Fruit fly (Drosophila melanogaster) whole organism, wandering third instar larva: ENCODE measurements around the gene SrpRalpha.

Source experiments
- Abd-B ChIP-seq: fragments of >200 bp; optimal IDR thresholded peaks from 2 replicates; lab custom pipeline; 2017; ENCODE audit warnings: missing biosample characterization, missing genetic modification characterization
- CG32264 ChIP-seq: fragments of 200-800 bp; sonication (Bioruptor generic); optimal IDR thresholded peaks from 2 replicates; lab custom pipeline; 2016; ENCODE audit warnings: missing biosample characterization, missing genetic modification characterization
- CG9705 ChIP-seq: fragments of 200-800 bp; sonication (Bioruptor generic); optimal IDR thresholded peaks from 2 replicates; lab custom pipeline; 2018; ENCODE audit warnings: missing biosample characterization, mild to moderate bottlenecking, missing genetic modification characterization
- CrebA ChIP-seq: fragments of 200-800 bp; sonication (Bioruptor generic); optimal IDR thresholded peaks from 2 replicates; lab custom pipeline; 2016; ENCODE audit warnings: missing biosample characterization, mild to moderate bottlenecking, missing genetic modification characterization, borderline replicate concordance
- Dfd ChIP-seq: fragments of >200 bp; optimal IDR thresholded peaks from 2 replicates; lab custom pipeline; 2017; ENCODE audit warnings: missing biosample characterization, missing genetic modification characterization
- Dif ChIP-seq: fragments of 200-275, 200-300 bp; sonication (Bioruptor generic); optimal IDR thresholded peaks from 2 replicates; lab custom pipeline; 2018; ENCODE audit warnings: missing biosample characterization, missing genetic modification characterization; ENCODE audit not compliant: partially characterized antibody
- GATAd ChIP-seq: sonication (Bioruptor generic); optimal IDR thresholded peaks from 2 replicates; lab custom pipeline; 2016; ENCODE audit warnings: missing biosample characterization, missing genetic modification characterization
- HLH106 ChIP-seq: fragments of 200-800 bp; optimal IDR thresholded peaks from 3 replicates; lab custom pipeline; 2019; ENCODE audit warnings: missing biosample characterization, mild to moderate bottlenecking, missing genetic modification characterization, moderate library complexity
- Hnf4 ChIP-seq: fragments of 200-800 bp; sonication (Bioruptor generic); optimal IDR thresholded peaks from 2 replicates; lab custom pipeline; 2016; ENCODE audit warnings: missing biosample characterization, mild to moderate bottlenecking, missing genetic modification characterization
- Hr78 ChIP-seq: fragments of >200 bp; optimal IDR thresholded peaks from 2 replicates; lab custom pipeline; 2017; ENCODE audit warnings: missing biosample characterization, missing genetic modification characterization
- Hr83 ChIP-seq: fragments of 200-300 bp; sonication (Bioruptor generic); optimal IDR thresholded peaks from 2 replicates; lab custom pipeline; 2016; ENCODE audit warnings: missing biosample characterization, mild to moderate bottlenecking, missing genetic modification characterization, moderate library complexity; ENCODE audit not compliant: poor library complexity, severe bottlenecking
- Jra ChIP-seq: sonication (Bioruptor generic); optimal IDR thresholded peaks from 2 replicates; lab custom pipeline; 2016; ENCODE audit warnings: missing biosample characterization, missing genetic modification characterization
- Mio ChIP-seq: sonication (Bioruptor generic); optimal IDR thresholded peaks from 2 replicates; lab custom pipeline; 2016; ENCODE audit warnings: missing biosample characterization, missing genetic modification characterization
- Myc ChIP-seq: fragments of >200 bp; optimal IDR thresholded peaks from 2 replicates; lab custom pipeline; 2017
- N ChIP-seq: fragments of >200 bp; optimal IDR thresholded peaks from 2 replicates; lab custom pipeline; 2018; ENCODE audit warnings: missing biosample characterization, missing external identifiers, missing genetic modification characterization
- OdsH ChIP-seq: fragments of 200-800 bp; sonication (Bioruptor generic); optimal IDR thresholded peaks from 2 replicates; lab custom pipeline; 2016; ENCODE audit warnings: missing biosample characterization, mild to moderate bottlenecking, missing genetic modification characterization
- Rel ChIP-seq, 2 experiments: fragments of 200-800 bp; sonication (Bioruptor generic) in 1 of 2; optimal IDR thresholded peaks; 2 replicates in 1 of 2; 3 replicates in 1 of 2; lab custom pipeline; 2016 to 2019; ENCODE audit warnings: mild to moderate bottlenecking in 2 of 2, missing biosample characterization in 2 of 2, missing genetic modification characterization in 2 of 2, moderate library complexity in 1 of 2
- Sp1 ChIP-seq: fragments of 200-800 bp; sonication (Bioruptor generic); optimal IDR thresholded peaks from 3 replicates; lab custom pipeline; 2019; ENCODE audit warnings: missing biosample characterization, mild to moderate bottlenecking, missing genetic modification characterization, moderate library complexity
- Vsx2 ChIP-seq: fragments of 200-300, 225-300 bp; sonication (Bioruptor generic); optimal IDR thresholded peaks from 2 replicates; lab custom pipeline; 2018; ENCODE audit warnings: missing biosample characterization, missing genetic modification characterization; ENCODE audit not compliant: partially characterized antibody
- br ChIP-seq: fragments of 200-800 bp; sonication (Bioruptor generic); optimal IDR thresholded peaks from 2 replicates; lab custom pipeline; 2016; ENCODE audit warnings: missing biosample characterization, missing genetic modification characterization
- brk ChIP-seq: fragments of 200-800 bp; sonication (Bioruptor generic); optimal IDR thresholded peaks from 2 replicates; lab custom pipeline; 2016; ENCODE audit warnings: missing biosample characterization, mild to moderate bottlenecking, missing genetic modification characterization
- dl ChIP-seq, 2 experiments: fragments of 175-275, 200-275 bp in 1 of 2; fragments of 200-275 bp in 1 of 2; sonication (Bioruptor generic); optimal IDR thresholded peaks; lab custom pipeline; 2018; ENCODE audit warnings: mild to moderate bottlenecking in 2 of 2, missing biosample characterization in 2 of 2, missing genetic modification characterization in 2 of 2, moderate library complexity in 2 of 2; ENCODE audit not compliant: partially characterized antibody in 2 of 2, insufficient read depth in 1 of 2
- dmrt93B ChIP-seq: fragments of 200-800 bp; sonication (Bioruptor generic); optimal IDR thresholded peaks from 2 replicates; lab custom pipeline; 2018; ENCODE audit warnings: missing biosample characterization, mild to moderate bottlenecking, missing genetic modification characterization
- dsf ChIP-seq: sonication (Bioruptor generic); optimal IDR thresholded peaks from 2 replicates; lab custom pipeline; 2016; ENCODE audit warnings: missing biosample characterization, missing genetic modification characterization, borderline replicate concordance
- ey ChIP-seq: fragments of 200-800 bp; sonication (Bioruptor generic); optimal IDR thresholded peaks from 2 replicates; lab custom pipeline; 2016; ENCODE audit warnings: missing biosample characterization, missing genetic modification characterization
- foxo ChIP-seq, 2 experiments: fragments of 200-800 bp; sonication (Bioruptor generic); optimal IDR thresholded peaks; 2 replicates in 1 of 2; 3 replicates in 1 of 2; lab custom pipeline; 2016 to 2017; ENCODE audit warnings: missing biosample characterization in 2 of 2, missing genetic modification characterization in 2 of 2
- fru ChIP-seq: fragments of 200-800 bp; sonication (Bioruptor generic); optimal IDR thresholded peaks from 3 replicates; lab custom pipeline; 2016; ENCODE audit warnings: missing biosample characterization, mild to moderate bottlenecking, missing genetic modification characterization
- h ChIP-seq: fragments of 200-800 bp; sonication (Bioruptor generic); optimal IDR thresholded peaks from 3 replicates; lab custom pipeline; 2016; ENCODE audit warnings: missing biosample characterization, mild to moderate bottlenecking, missing genetic modification characterization
- jim ChIP-seq: fragments of 175-275, 200-325 bp; sonication (Bioruptor generic); optimal IDR thresholded peaks from 2 replicates; lab custom pipeline; 2016; ENCODE audit warnings: missing biosample characterization, mild to moderate bottlenecking, missing genetic modification characterization
- lola ChIP-seq: fragments of >200 bp; optimal IDR thresholded peaks from 2 replicates; lab custom pipeline; 2017; ENCODE audit warnings: missing biosample characterization, missing genetic modification characterization
- pan ChIP-seq: fragments of >200 bp; optimal IDR thresholded peaks from 2 replicates; lab custom pipeline; 2017
- psq ChIP-seq: fragments of 200-800 bp; sonication (Bioruptor generic); optimal IDR thresholded peaks from 3 replicates; lab custom pipeline; 2017; ENCODE audit warnings: missing biosample characterization, mild to moderate bottlenecking, missing genetic modification characterization, moderate library complexity
- rgr ChIP-seq: fragments of 200-800 bp; sonication (Bioruptor generic); optimal IDR thresholded peaks from 3 replicates; lab custom pipeline; 2016; ENCODE audit warnings: missing biosample characterization, mild to moderate bottlenecking, missing genetic modification characterization
- sage ChIP-seq: fragments of 200-800 bp; sonication (Bioruptor generic); optimal IDR thresholded peaks from 2 replicates; lab custom pipeline; 2016; ENCODE audit warnings: missing biosample characterization, mild to moderate bottlenecking, missing genetic modification characterization
- sv ChIP-seq: fragments of 200-800 bp; sonication (Bioruptor generic); optimal IDR thresholded peaks from 3 replicates; lab custom pipeline; 2016; ENCODE audit warnings: missing biosample characterization, missing genetic modification characterization
- tai ChIP-seq: sonication (Bioruptor generic); optimal IDR thresholded peaks from 2 replicates; lab custom pipeline; 2016; ENCODE audit warnings: missing biosample characterization, missing genetic modification characterization
- usp ChIP-seq: fragments of >200 bp; optimal IDR thresholded peaks from 2 replicates; lab custom pipeline; 2017; ENCODE audit warnings: missing biosample characterization, missing genetic modification characterization
- woc ChIP-seq: sonication (Bioruptor generic); optimal IDR thresholded peaks from 2 replicates; lab custom pipeline; 2016; ENCODE audit warnings: missing biosample characterization, mild to moderate bottlenecking, missing genetic modification characterization

The SrpRalpha gene

DNA sequence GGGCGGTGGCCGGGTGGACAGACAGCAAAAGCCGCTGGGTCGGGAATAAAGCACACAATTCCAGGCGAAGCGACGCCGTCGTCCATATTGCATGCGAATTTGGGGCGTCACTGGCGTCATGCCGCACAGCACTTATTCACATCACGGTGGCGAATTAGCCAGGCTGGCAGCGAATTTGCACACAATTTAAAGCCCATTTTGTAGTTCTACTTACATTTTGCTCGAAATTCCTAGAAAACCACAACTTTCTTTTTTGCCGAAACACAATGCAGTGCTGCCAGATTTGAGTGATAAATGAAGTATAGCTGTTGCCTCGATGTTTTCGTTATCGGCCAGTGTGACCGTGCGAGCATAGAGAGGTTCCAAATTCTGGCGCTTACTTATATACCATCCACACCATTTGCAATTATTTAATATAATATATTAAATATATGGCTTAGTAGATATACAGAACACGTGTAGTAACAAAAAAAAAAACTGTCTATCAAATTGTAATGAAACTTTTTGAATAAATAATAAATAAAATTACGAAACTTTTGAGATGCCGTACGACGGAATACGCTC lies 19.5 kb upstream of the SrpRalpha start, which contains the start of gene Ran:
Gene Ran, minus strand, starts transcription at position 445 of the 564 bp plus-strand sequence.
- TF ChIP-seq Hr83 (GFP tag; lab: Kevin White, UChicago) (no peak), sv (no peak), h (GFP tag; lab: Kevin White, UChicago) (no peak), Sp1 (no peak), sage (GFP tag; lab: Kevin White, UChicago) (no peak), Hr78 (GFP tag; lab: Kevin White, UChicago) (no peak), dmrt93B (no peak), HLH106 (tag; lab: Kevin White, UChicago) (peak; percentile 17), GATAd (GFP tag; lab: Kevin White, UChicago) (no peak), OdsH (GFP tag; lab: Kevin White, UChicago) (no peak), psq (GFP tag; lab: Kevin White, UChicago) (no peak), N (GFP tag; lab: Kevin White, UChicago) (peak; percentile 69)

DNA sequence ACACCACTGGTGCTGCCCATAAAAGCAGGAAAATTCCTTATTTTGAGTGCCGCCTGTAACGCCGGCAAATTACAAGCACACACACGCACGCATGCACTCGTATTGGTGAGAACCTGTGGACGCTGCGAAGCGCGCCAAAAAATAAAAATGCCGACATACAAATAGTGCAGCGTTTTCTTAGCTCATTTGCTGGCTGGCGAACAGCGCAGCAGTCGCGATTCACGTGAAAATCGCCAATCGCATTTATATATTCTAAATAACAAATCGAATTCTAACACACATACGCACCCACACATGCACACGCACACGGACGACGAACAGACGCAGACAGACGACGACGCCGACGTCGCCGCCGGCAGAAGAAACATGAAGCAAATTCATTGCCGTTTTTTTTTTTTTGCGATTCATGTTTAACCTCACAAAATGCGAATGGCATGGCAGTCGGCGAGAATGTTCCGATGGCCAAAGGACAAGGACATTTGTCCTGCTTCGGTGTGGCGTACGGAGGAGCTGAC lies 18.7 kb upstream of the SrpRalpha start:
- TF ChIP-seq jim (GFP tag; lab: Kevin White, UChicago) (no peak), br (GFP tag; lab: Kevin White, UChicago) (peak; percentile 15), dmrt93B (no peak), Hr78 (GFP tag; lab: Kevin White, UChicago) (no peak), brk (GFP tag; lab: Kevin White, UChicago) (no peak), h (GFP tag; lab: Kevin White, UChicago) (peak; percentile 4), Rel (GFP tag; optimal IDR thresholded peaks at IDR 0.05; lab: Kevin White, UChicago) (no peak), Rel (tag; optimal IDR thresholded peaks at IDR 0.05; lab: Kevin White, UChicago) (no peak), N (GFP tag; lab: Kevin White, UChicago) (peak; percentile 27), dl (GFP tag; optimal IDR thresholded peaks at IDR 0.05; lab: Kevin White, UChicago; ENCODE audit: insufficient read depth in 1 of 2, partially characterized antibody in 2 of 2) (no peak), fru (no peak), Mio (no peak)

DNA sequence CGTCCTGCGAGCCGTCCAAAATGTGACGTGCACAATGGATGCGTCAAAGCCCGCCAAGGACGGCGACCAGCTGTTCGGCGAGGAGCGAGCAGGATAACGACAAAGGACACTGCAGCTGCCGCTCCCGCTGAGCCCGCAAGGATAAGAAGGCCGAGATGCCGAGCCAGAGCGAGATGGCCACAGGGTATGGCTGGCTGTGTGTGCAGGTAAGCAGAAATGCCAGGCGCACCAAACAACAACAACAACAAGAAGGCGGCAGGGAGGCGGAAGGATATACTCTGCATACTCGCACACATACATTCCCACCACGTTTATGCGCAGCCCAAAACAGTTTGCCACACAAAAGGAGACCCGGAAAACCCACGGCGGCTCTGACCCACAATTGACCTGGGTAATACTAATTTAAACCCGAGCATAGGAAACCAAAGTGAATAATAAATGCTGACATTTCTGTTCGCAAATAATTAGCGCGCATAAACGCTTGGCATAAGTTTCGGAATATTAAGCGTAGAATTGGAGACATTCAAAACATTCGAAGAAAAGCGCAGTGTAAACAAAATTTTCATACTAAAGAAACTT lies 17.8 kb upstream of the SrpRalpha start:
- TF ChIP-seq Dfd (GFP tag; lab: Kevin White, UChicago) = no peak
- TF ChIP-seq N (GFP tag; lab: Kevin White, UChicago) = no peak
- TF ChIP-seq CG32264 (GFP tag; lab: Kevin White, UChicago) = peak; percentile 12
- TF ChIP-seq CG9705 = no peak
- TF ChIP-seq sage (GFP tag; lab: Kevin White, UChicago) = no peak
- peak in 1 of 2 experiments; percentile 55 for TF ChIP-seq foxo (GFP tag; optimal IDR thresholded peaks at IDR 0.05; lab: Kevin White, UChicago)
- TF ChIP-seq OdsH (GFP tag; lab: Kevin White, UChicago) = peak; percentile 20
- no peak for TF ChIP-seq lola (GFP tag; lab: Kevin White, UChicago)
- no peak for TF ChIP-seq Hr78 (GFP tag; lab: Kevin White, UChicago)
- TF ChIP-seq br (GFP tag; lab: Kevin White, UChicago) = peak; percentile 13
- no peak for TF ChIP-seq Mio
- TF ChIP-seq h (GFP tag; lab: Kevin White, UChicago) = peak; percentile 31
- no peak for TF ChIP-seq CrebA
- TF ChIP-seq Hr83 (GFP tag; lab: Kevin White, UChicago) = no peak
- no peak for TF ChIP-seq tai
- TF ChIP-seq Jra (GFP tag; lab: Kevin White, UChicago) = no peak
- no peak for TF ChIP-seq dsf (GFP tag; lab: Kevin White, UChicago)
- TF ChIP-seq jim (GFP tag; lab: Kevin White, UChicago) = no peak
- TF ChIP-seq fru = peak; percentile 48
- no peak for TF ChIP-seq woc
- TF ChIP-seq brk (GFP tag; lab: Kevin White, UChicago) = no peak
- TF ChIP-seq psq (GFP tag; lab: Kevin White, UChicago) = no peak
- no peak for TF ChIP-seq Rel (GFP tag; optimal IDR thresholded peaks at IDR 0.05; lab: Kevin White, UChicago)
- no peak for TF ChIP-seq Rel (tag; optimal IDR thresholded peaks at IDR 0.05; lab: Kevin White, UChicago)
- TF ChIP-seq GATAd (GFP tag; lab: Kevin White, UChicago) = no peak
- no peak for TF ChIP-seq sv
- TF ChIP-seq pan = no peak
- TF ChIP-seq Sp1 = peak; percentile 39
- peak; percentile 40 for TF ChIP-seq rgr (GFP tag; lab: Kevin White, UChicago)
- no peak for TF ChIP-seq Vsx2 (GFP tag; lab: Kevin White, UChicago)
- no peak for TF ChIP-seq usp (GFP tag; lab: Kevin White, UChicago)
- no peak for TF ChIP-seq Myc (lab: Kevin White, UChicago)
- no peak for TF ChIP-seq dmrt93B
- TF ChIP-seq dl (GFP tag; optimal IDR thresholded peaks at IDR 0.05; lab: Kevin White, UChicago; ENCODE audit: insufficient read depth in 1 of 2, partially characterized antibody in 2 of 2) = no peak
- no peak for TF ChIP-seq Abd-B
- peak; percentile 51 for TF ChIP-seq HLH106 (tag; lab: Kevin White, UChicago)
- TF ChIP-seq ey (GFP tag; lab: Kevin White, UChicago) = peak; percentile 28
- no peak for TF ChIP-seq Dif (GFP tag; lab: Kevin White, UChicago)
- no peak for TF ChIP-seq Hnf4
